Fruit fly (Drosophila melanogaster) whole organism, embryonic: Measurements from ENCODE around the gene CG15040.

Experiments used
- BEAF-32 ChIP-seq: fragments of 200-800 bp; sonication (Bioruptor generic); optimal IDR thresholded peaks from 3 replicates; lab custom pipeline; 2017; ENCODE audit warnings: missing biosample characterization, missing genetic modification characterization, mild to moderate bottlenecking, moderate library complexity, missing genetic modification reagents
- CG10267 ChIP-seq: fragments of 200-800 bp; sonication (Bioruptor generic); optimal IDR thresholded peaks from 2 replicates; lab custom pipeline; 2018; ENCODE audit warnings: missing biosample characterization, mild to moderate bottlenecking, missing genetic modification characterization, moderate library complexity
- CG11247 ChIP-seq: fragments of 200-800 bp; sonication (Bioruptor generic); IDR thresholded peaks from 2 replicates; pipeline ENCODE4 v1.3.6; 2022; ENCODE audit warnings: missing biosample characterization, missing genetic modification characterization
- CG12942 ChIP-seq: fragments of 200-800 bp; sonication (Bioruptor generic); optimal IDR thresholded peaks from 3 replicates; lab custom pipeline; 2016; ENCODE audit warnings: missing biosample characterization, missing genetic modification characterization
- CG1529 ChIP-seq: fragments of 200-800 bp; sonication (Bioruptor generic); optimal IDR thresholded peaks from 3 replicates; lab custom pipeline; 2018; ENCODE audit warnings: missing biosample characterization, missing genetic modification characterization
- CG15514 ChIP-seq: fragments of 200-800 bp; sonication (Bioruptor generic); optimal IDR thresholded peaks from 3 replicates; lab custom pipeline; 2017; ENCODE audit warnings: missing biosample characterization, missing genetic modification characterization, mild to moderate bottlenecking, moderate library complexity, missing genetic modification reagents
- CG1603 ChIP-seq: fragments of 200-800 bp; sonication (Bioruptor generic); optimal IDR thresholded peaks from 2 replicates; lab custom pipeline; 2019; ENCODE audit warnings: missing biosample characterization, mild to moderate bottlenecking, missing genetic modification characterization, moderate library complexity
- CG16813 ChIP-seq: fragments of 200-800 bp; sonication (Bioruptor generic); IDR thresholded peaks from 3 replicates; pipeline ENCODE4 v1.3.6; 2022; ENCODE audit warnings: missing biosample characterization, missing genetic modification characterization; ENCODE audit not compliant: partially characterized antibody
- CG17186 ChIP-seq: fragments of 200-800 bp; sonication (Bioruptor generic); optimal IDR thresholded peaks from 3 replicates; lab custom pipeline; 2017; ENCODE audit warnings: missing biosample characterization, missing genetic modification reagents, missing genetic modification characterization
- CG17359 ChIP-seq: fragments of 200-800 bp; sonication (Bioruptor generic); optimal IDR thresholded peaks from 3 replicates; lab custom pipeline; 2018; ENCODE audit warnings: missing biosample characterization, mild to moderate bottlenecking, missing genetic modification characterization, moderate library complexity
- CG17829 ChIP-seq: fragments of 200-800 bp; optimal IDR thresholded peaks from 2 replicates; lab custom pipeline; 2019; ENCODE audit warnings: missing biosample characterization, mild to moderate bottlenecking, missing genetic modification characterization, moderate library complexity
- CG18764 ChIP-seq: fragments of 200-800 bp; sonication (Bioruptor generic); optimal IDR thresholded peaks from 3 replicates; lab custom pipeline; 2016; ENCODE audit warnings: missing biosample characterization, missing genetic modification characterization
- CG2199 ChIP-seq: fragments of 200-800 bp; sonication (Bioruptor generic); IDR thresholded peaks from 3 replicates; pipeline ENCODE4 v1.3.6; 2022; ENCODE audit warnings: missing biosample characterization, missing genetic modification characterization
- CG3838 ChIP-seq: fragments of 200-800 bp; sonication (Bioruptor generic); optimal IDR thresholded peaks from 3 replicates; lab custom pipeline; 2016; ENCODE audit warnings: missing biosample characterization, missing genetic modification characterization
- CG42726 ChIP-seq: fragments of 200-800 bp; sonication (Bioruptor generic); IDR thresholded peaks from 2 replicates; pipeline ENCODE4 v1.3.6; 2022; ENCODE audit warnings: missing biosample characterization, missing genetic modification characterization; ENCODE audit not compliant: partially characterized antibody
- CG4360 ChIP-seq: fragments of 200-800 bp; sonication (Bioruptor generic); IDR thresholded peaks from 2 replicates; pipeline ENCODE4 v1.3.6; 2022; ENCODE audit warnings: missing biosample characterization, missing genetic modification characterization
- CG4854 ChIP-seq: fragments of 200-800 bp; sonication (Bioruptor generic); optimal IDR thresholded peaks from 2 replicates; lab custom pipeline; 2016; ENCODE audit warnings: missing biosample characterization, missing genetic modification characterization, inconsistent platforms
- CG8359 ChIP-seq: fragments of 200-800 bp; sonication (Bioruptor generic); optimal IDR thresholded peaks from 2 replicates; lab custom pipeline; 2017; ENCODE audit warnings: missing biosample characterization, mild to moderate bottlenecking, missing genetic modification characterization, borderline replicate concordance
- CG8388 ChIP-seq: fragments of 200-800 bp; sonication (Bioruptor generic); optimal IDR thresholded peaks from 2 replicates; lab custom pipeline; 2019; ENCODE audit warnings: missing biosample characterization, mild to moderate bottlenecking, missing genetic modification characterization, moderate library complexity
- CG9609 ChIP-seq: fragments of 200-800 bp; sonication (Bioruptor generic); optimal IDR thresholded peaks from 3 replicates; lab custom pipeline; 2016; ENCODE audit warnings: missing biosample characterization, missing genetic modification characterization
- CG9797 ChIP-seq: fragments of 200-800 bp; sonication (Bioruptor generic); optimal IDR thresholded peaks from 3 replicates; lab custom pipeline; 2018; ENCODE audit warnings: missing biosample characterization, mild to moderate bottlenecking, missing genetic modification characterization
- CG9932 ChIP-seq: fragments of 200-800 bp; sonication (Bioruptor generic); IDR thresholded peaks from 2 replicates; pipeline ENCODE4 v1.3.6; 2022; ENCODE audit warnings: missing biosample characterization, missing genetic modification characterization
- CHES-1-like ChIP-seq: fragments of 200-800 bp; sonication (Bioruptor generic); optimal IDR thresholded peaks from 2 replicates; lab custom pipeline; 2016; ENCODE audit warnings: missing biosample characterization, missing genetic modification characterization
- CTCF ChIP-seq: fragments of 200-800 bp; sonication (Bioruptor generic); optimal IDR thresholded peaks from 2 replicates; lab custom pipeline; 2017; ENCODE audit warnings: missing biosample characterization, mild to moderate bottlenecking, missing genetic modification characterization, moderate library complexity
- D ChIP-seq, 2 experiments: fragments of 200-800 bp in 1 of 2; fragments of >200 bp in 1 of 2; sonication (Bioruptor generic) in 1 of 2; optimal IDR thresholded peaks; 2 replicates in 1 of 2; 3 replicates in 1 of 2; lab custom pipeline; 2017; ENCODE audit warnings: mild to moderate bottlenecking in 1 of 2, missing biosample characterization in 1 of 2, missing genetic modification characterization in 1 of 2, missing genetic modification reagents in 1 of 2
- Deaf1 ChIP-seq: fragments of 200-800 bp; optimal IDR thresholded peaks from 3 replicates; lab custom pipeline; 2019; ENCODE audit warnings: missing biosample characterization, mild to moderate bottlenecking, missing genetic modification characterization, moderate library complexity
- Dll ChIP-seq: fragments of 200-800 bp; sonication (Bioruptor generic); IDR thresholded peaks from 4 replicates; pipeline ENCODE4 v1.3.6; 2022; ENCODE audit warnings: missing biosample characterization, missing genetic modification characterization; ENCODE audit not compliant: partially characterized antibody
- Doc2 ChIP-seq: fragments of 200-800 bp; sonication (Bioruptor generic); IDR thresholded peaks from 2 replicates; pipeline ENCODE4 v1.3.6; 2022; ENCODE audit warnings: missing biosample characterization, missing genetic modification characterization
- Elba2 ChIP-seq: fragments of 200-800 bp; sonication (Bioruptor generic); optimal IDR thresholded peaks from 3 replicates; lab custom pipeline; 2016; ENCODE audit warnings: missing biosample characterization, missing genetic modification characterization
- H15 ChIP-seq: fragments of 200-800 bp; sonication (Bioruptor generic); IDR thresholded peaks from 3 replicates; pipeline ENCODE4 v1.3.6; 2022; ENCODE audit warnings: missing biosample characterization, missing genetic modification characterization
- H2.0 ChIP-seq: fragments of 200-800 bp; sonication (Bioruptor generic); IDR thresholded peaks from 2 replicates; pipeline ENCODE4 v1.3.6; 2022; ENCODE audit warnings: missing biosample characterization, missing genetic modification characterization
- MBD-R2 ChIP-seq: fragments of 200-800 bp; sonication (Bioruptor generic); IDR thresholded peaks from 2 replicates; pipeline ENCODE4 v1.3.6; 2022; ENCODE audit warnings: missing biosample characterization, missing genetic modification characterization
- MESR4 ChIP-seq: fragments of 200-800 bp; sonication (Bioruptor generic); optimal IDR thresholded peaks from 2 replicates; lab custom pipeline; 2018; ENCODE audit warnings: missing biosample characterization, mild to moderate bottlenecking, missing genetic modification characterization, moderate library complexity
- MTF-1 ChIP-seq: fragments of 200-800 bp; sonication (Bioruptor generic); optimal IDR thresholded peaks from 2 replicates; lab custom pipeline; 2018; ENCODE audit warnings: missing biosample characterization, mild to moderate bottlenecking, missing genetic modification characterization, borderline replicate concordance
- amos ChIP-seq: fragments of 200-800 bp; sonication (Bioruptor generic); IDR thresholded peaks from 2 replicates; pipeline ENCODE4 v1.3.6; 2022; ENCODE audit warnings: missing biosample characterization, missing genetic modification characterization; ENCODE audit not compliant: partially characterized antibody
- bbx ChIP-seq: fragments of 200-800 bp; sonication (Bioruptor generic); IDR thresholded peaks from 2 replicates; pipeline ENCODE4 v1.3.6; 2022; ENCODE audit warnings: missing biosample characterization, missing genetic modification characterization; ENCODE audit not compliant: partially characterized antibody
- caup ChIP-seq: fragments of 200-800 bp; sonication (Bioruptor generic); optimal IDR thresholded peaks from 3 replicates; lab custom pipeline; 2017; ENCODE audit warnings: missing biosample characterization, mild to moderate bottlenecking, missing genetic modification characterization, moderate library complexity; ENCODE audit not compliant: severe bottlenecking
- chinmo ChIP-seq: fragments of 200-800 bp; sonication (Bioruptor generic); IDR thresholded peaks from 4 replicates; pipeline ENCODE4 v1.3.6; 2022; ENCODE audit warnings: missing biosample characterization, missing genetic modification characterization; ENCODE audit not compliant: partially characterized antibody
- crp ChIP-seq, 2 experiments: fragments of 200-800 bp; sonication (Bioruptor generic); optimal IDR thresholded peaks; 2 replicates in 1 of 2; 3 replicates in 1 of 2; lab custom pipeline; 2017; ENCODE audit warnings: missing biosample characterization in 2 of 2, missing genetic modification characterization in 2 of 2, mild to moderate bottlenecking in 1 of 2, moderate library complexity in 1 of 2
- da ChIP-seq: fragments of 200-800 bp; sonication (Bioruptor generic); optimal IDR thresholded peaks from 2 replicates; lab custom pipeline; 2016; ENCODE audit warnings: missing biosample characterization, missing genetic modification characterization
- gem ChIP-seq: fragments of 200-800 bp; sonication (Bioruptor generic); optimal IDR thresholded peaks from 2 replicates; lab custom pipeline; 2019; ENCODE audit warnings: missing biosample characterization, mild to moderate bottlenecking, missing genetic modification characterization, moderate library complexity
- inv ChIP-seq: fragments of 200-800 bp; sonication (Bioruptor generic); IDR thresholded peaks from 2 replicates; pipeline ENCODE4 v1.3.6; 2022; ENCODE audit warnings: missing biosample characterization, missing genetic modification characterization; ENCODE audit not compliant: partially characterized antibody
- p53 ChIP-seq: fragments of 200-800 bp; sonication (Bioruptor generic); optimal IDR thresholded peaks from 2 replicates; lab custom pipeline; 2016; ENCODE audit warnings: missing biosample characterization, missing genetic modification characterization
- pho ChIP-seq: fragments of 200-800 bp; sonication (Bioruptor generic); optimal IDR thresholded peaks from 2 replicates; lab custom pipeline; 2016; ENCODE audit warnings: missing biosample characterization, missing genetic modification characterization
- sc ChIP-seq, 3 experiments: fragments of >200 bp in 2 of 3; fragments of 200-800 bp in 1 of 3; sonication (Bioruptor generic) in 1 of 3; optimal IDR thresholded peaks; 2 replicates in 2 of 3; 3 replicates in 1 of 3; lab custom pipeline; 2017; ENCODE audit warnings: mild to moderate bottlenecking in 1 of 3, missing biosample characterization in 1 of 3, missing genetic modification characterization in 1 of 3, missing genetic modification reagents in 1 of 3
- sna ChIP-seq: fragments of 200-800 bp; sonication (Bioruptor generic); IDR thresholded peaks from 2 replicates; pipeline ENCODE4 v1.3.6; 2022; ENCODE audit warnings: missing biosample characterization, missing genetic modification characterization; ENCODE audit not compliant: partially characterized antibody
- unc-4 ChIP-seq: fragments of 200-800 bp; sonication (Bioruptor generic); IDR thresholded peaks from 2 replicates; pipeline ENCODE4 v1.3.6; 2022; ENCODE audit warnings: missing biosample characterization, missing genetic modification characterization; ENCODE audit not compliant: partially characterized antibody
- zen2 ChIP-seq: fragments of 200-800 bp; sonication (Bioruptor generic); IDR thresholded peaks from 3 replicates; pipeline ENCODE4 v1.3.6; 2022; ENCODE audit warnings: missing biosample characterization, missing genetic modification characterization; ENCODE audit not compliant: partially characterized antibody

The CG15040 gene

DNA sequence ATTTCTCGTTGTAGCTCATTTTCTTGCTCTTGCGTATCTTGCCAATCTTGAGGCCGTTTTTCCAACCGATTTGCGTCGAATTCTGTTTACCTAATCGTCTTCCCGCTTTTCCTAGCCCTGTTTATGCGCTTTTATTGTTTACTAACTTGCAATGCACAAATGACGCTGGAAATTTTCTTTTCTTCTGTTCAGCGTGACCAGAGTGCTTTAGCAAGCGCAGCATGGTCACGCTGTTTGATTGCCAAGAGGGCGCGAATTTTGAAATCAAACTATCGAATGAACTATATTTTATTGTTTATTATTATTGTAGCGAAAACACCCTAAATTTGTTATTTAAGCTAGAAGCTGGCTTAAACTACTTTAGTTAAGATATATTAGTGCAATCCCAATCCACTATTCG is 32.9 kb upstream of the CG15040 start, which contains the start of gene Hou (continued):
- TF ChIP-seq CG3838 (GFP tag; lab: Kevin White, UChicago) (no peak), MBD-R2 (peak; percentile 62), CG8388 (no peak), CG2199 (no peak), Deaf1 (tag; lab: Kevin White, UChicago) (no peak), CG9797 (GFP tag; lab: Kevin White, UChicago) (peak; percentile 86), CG12942 (GFP tag; lab: Kevin White, UChicago) (no peak), D (optimal IDR thresholded peaks at IDR 0.05; lab: Kevin White, UChicago) (no peak), D (GFP tag; optimal IDR thresholded peaks at IDR 0.05; lab: Kevin White, UChicago) (no peak), crp (GFP tag; optimal IDR thresholded peaks at IDR 0.05; lab: Kevin White, UChicago) (peak in 1 of 2 experiments; percentile 6), CG17359 (tag; lab: Kevin White, UChicago) (peak; percentile 24), pho (GFP tag; lab: Kevin White, UChicago) (no peak), MESR4 (GFP tag; lab: Kevin White, UChicago) (peak; percentile 80), CTCF (GFP tag; lab: Kevin White, UChicago) (peak; percentile 21), da (GFP tag; lab: Kevin White, UChicago) (no peak), CG18764 (no peak), CG15514 (GFP tag; lab: Kevin White, UChicago) (peak; percentile 53), MTF-1 (GFP tag; lab: Kevin White, UChicago) (no peak), CG1529 (GFP tag; lab: Kevin White, UChicago) (no peak), BEAF-32 (peak; percentile 74), CG42726 (GFP tag; lab: Robert Waterston, UW) (0 out of 2 replicates have a peak, but pooled peaks have one; percentile 51), Elba2 (GFP tag; lab: Kevin White, UChicago) (peak; percentile 26), CG17186 (no peak), CG17829 (tag; lab: Kevin White, UChicago) (peak; percentile 4), H2.0 (GFP tag; lab: Robert Waterston, UW) (no peak), sna (GFP tag; lab: Robert Waterston, UW) (peak; percentile 17; the same call in 1 of the 2 replicates), p53 (GFP tag; lab: Kevin White, UChicago) (no peak), CG16813 (peak; percentile 56; the same call in 2 of the 3 replicates), amos (GFP tag; lab: Robert Waterston, UW) (peak; percentile 58), CG11247 (GFP tag; lab: Robert Waterston, UW) (no peak), sc (optimal IDR thresholded peaks at IDR 0.05; lab: Kevin White, UChicago) (no peak), sc (GFP tag; optimal IDR thresholded peaks at IDR 0.05; lab: Kevin White, UChicago) (no peak), CG8359 (GFP tag; lab: Kevin White, UChicago) (no peak), Dll (GFP tag; lab: Robert Waterston, UW) (peak; percentile 63; the same call in 2 of the 4 replicates), caup (GFP tag; lab: Kevin White, UChicago) (no peak), CG9932 (no peak), CG10267 (tag; lab: Kevin White, UChicago) (peak; percentile 30), H15 (GFP tag; lab: Robert Waterston, UW) (no peak), CHES-1-like (GFP tag; lab: Kevin White, UChicago) (peak; percentile 11), chinmo (GFP tag; lab: Robert Waterston, UW) (peak; percentile 78; the same call in 3 of the 4 replicates), inv (GFP tag; lab: Robert Waterston, UW) (peak; percentile 37; the same call in 1 of the 2 replicates), Doc2 (GFP tag; lab: Robert Waterston, UW) (no peak), unc-4 (GFP tag; lab: Robert Waterston, UW) (peak; percentile 66), CG9609 (no peak), bbx (peak; percentile 57), gem (tag; lab: Kevin White, UChicago) (no peak), CG4360 (no peak), zen2 (GFP tag; lab: Robert Waterston, UW) (peak; percentile 19; the same call in 2 of the 3 replicates), CG1603 (tag; lab: Kevin White, UChicago) (peak; percentile 42), CG4854 (no peak)
